Fruit fly (Drosophila melanogaster): Measurements from ENCODE around the gene Oga.

The Oga gene

dm6 chr3R:21204500-21205167 lies 14.2 kb upstream of the Oga start:
- TF ChIP-seq CG11085 (GFP tag; IDR thresholded peaks at IDR 0.05) (no peak; the same call in 1 of the 2 replicates), ATbp (GFP tag; optimal IDR thresholded peaks at IDR 0.05) (peak; percentile 92), CG8478 (optimal IDR thresholded peaks at IDR 0.05) (no peak), CG14441 (GFP tag; IDR thresholded peaks at IDR 0.05) (peak; percentile 53), NfI (GFP tag; optimal IDR thresholded peaks at IDR 0.05) (peak; percentile 86), dimm (GFP tag; IDR thresholded peaks at IDR 0.05) (no peak), CG2889 (GFP tag; IDR thresholded peaks at IDR 0.05) (no peak), CG17359 (tag; optimal IDR thresholded peaks at IDR 0.05) (peak; percentile 90), stc (GFP tag; IDR thresholded peaks at IDR 0.05) (peak; percentile 62), Fer1 (GFP tag; optimal IDR thresholded peaks at IDR 0.05) (peak; percentile 75), tx (GFP tag; optimal IDR thresholded peaks at IDR 0.05) (peak; percentile 78), Ssrp (tag; optimal IDR thresholded peaks at IDR 0.05) (peak; percentile 90), CG42726 (GFP tag; IDR thresholded peaks at IDR 0.05; ENCODE audit: partially characterized antibody) (no peak), CG8089 (GFP tag; optimal IDR thresholded peaks at IDR 0.05) (peak; percentile 80), CG18476 (GFP tag; optimal IDR thresholded peaks at IDR 0.05) (peak; percentile 75), ci (GFP tag; IDR thresholded peaks at IDR 0.05) (peak; percentile 80), Dp (GFP tag; optimal IDR thresholded peaks at IDR 0.05) (no peak), CG8359 (GFP tag; optimal IDR thresholded peaks at IDR 0.05; ENCODE audit: borderline replicate concordance) (peak; percentile 71), D19A (tag; optimal IDR thresholded peaks at IDR 0.05) (peak; percentile 90), MTF-1 (GFP tag; optimal IDR thresholded peaks at IDR 0.05; ENCODE audit: borderline replicate concordance) (no peak), esg (GFP tag; conservative IDR thresholded peaks at IDR 0.05) (peak; percentile 60), chn (GFP tag; optimal IDR thresholded peaks at IDR 0.05) (peak; percentile 81), CG33213 (GFP tag; optimal IDR thresholded peaks at IDR 0.05) (peak; percentile 72), hth (optimal IDR thresholded peaks at IDR 0.05) (no peak), CG13624 (GFP tag; optimal IDR thresholded peaks at IDR 0.05) (peak; percentile 72), CG10267 (tag; optimal IDR thresholded peaks at IDR 0.05) (peak; percentile 78), Taf1 (GFP tag; IDR thresholded peaks at IDR 0.05) (no peak), CG15011 (GFP tag; optimal IDR thresholded peaks at IDR 0.05) (peak; percentile 62), run (tag; optimal IDR thresholded peaks at IDR 0.05) (peak; percentile 88), kah (GFP tag; optimal IDR thresholded peaks at IDR 0.05) (peak; percentile 39), gsb (GFP tag; IDR thresholded peaks at IDR 0.05) (no peak), CrebB (tag; optimal IDR thresholded peaks at IDR 0.05) (peak; percentile 65), pfk (GFP tag; optimal IDR thresholded peaks at IDR 0.05) (peak; percentile 92), al (GFP tag; IDR thresholded peaks at IDR 0.05) (no peak), HHEX (GFP tag; optimal IDR thresholded peaks at IDR 0.05) (peak; percentile 83), CG6654 (GFP tag; optimal IDR thresholded peaks at IDR 0.05) (peak; percentile 81), CG10654 (GFP tag; optimal IDR thresholded peaks at IDR 0.05) (peak; percentile 67), gce (GFP tag; IDR thresholded peaks at IDR 0.05) (no peak), gfzf (GFP tag; optimal IDR thresholded peaks at IDR 0.05) (no peak), CG2116 (GFP tag; optimal IDR thresholded peaks at IDR 0.05) (peak; percentile 51), CG3163 (GFP tag; optimal IDR thresholded peaks at IDR 0.05) (peak; percentile 91), bbx (GFP tag; IDR thresholded peaks at IDR 0.05; ENCODE audit: partially characterized antibody) (peak; percentile 54; the same call in 1 of the 2 replicates), salm (tag; optimal IDR thresholded peaks at IDR 0.05) (peak; percentile 84), fd64A (GFP tag; optimal IDR thresholded peaks at IDR 0.05) (peak; percentile 65), onecut (GFP tag; IDR thresholded peaks at IDR 0.05) (peak; percentile 65), tgo (GFP tag; IDR thresholded peaks at IDR 0.05) (peak; percentile 77), Atf-2 (GFP tag; optimal IDR thresholded peaks at IDR 0.05) (peak; percentile 76), CG34422 (GFP tag; IDR thresholded peaks at IDR 0.05) (peak; percentile 53; the same call in 2 of the 3 replicates), CG3065 (GFP tag; optimal IDR thresholded peaks at IDR 0.05) (peak; percentile 51), ac (GFP tag; optimal IDR thresholded peaks at IDR 0.05) (peak; percentile 22)
